Worm (Caenorhabditis elegans): ENCODE data around the gene F57H12.5.

- TF ChIP-seq ztf-29 (GFP tag; IDR thresholded peaks at IDR 0.05) (no peak), ztf-23 (GFP tag; IDR thresholded peaks at IDR 0.05) (no peak), flt-1 (GFP tag; IDR thresholded peaks at IDR 0.05) (no peak), tab-1 (GFP tag; IDR thresholded peaks at IDR 0.05) (no peak), cog-1 (tag; optimal IDR thresholded peaks at IDR 0.05) (no peak), med-1 (GFP tag; optimal IDR thresholded peaks at IDR 0.05; ENCODE audit: insufficient read depth) (no peak), ref-1 (GFP tag; conservative IDR thresholded peaks at IDR 0.05) (no peak), klf-2 (GFP tag; conservative IDR thresholded peaks at IDR 0.05) (no peak), T22C8.4 (GFP tag; IDR thresholded peaks at IDR 0.05) (no peak)
These were observed 10.3 kb upstream of the F57H12.5 start, which contains the start of gene csr-1 for ce11 chrIV:7956643-7957317.

Data from whole organism, midembryonic.